Worm (Caenorhabditis elegans) whole organism, L1 larva: Measurements from ENCODE around the gene mrpl-53.

Experiments
- C04F5.9 ChIP-seq: sonication (generic microtip); optimal IDR thresholded peaks from 2 replicates; lab custom pipeline; 2016; ENCODE audit warnings: missing genetic modification characterization, missing compliant biosample characterization
- C16A3.4 ChIP-seq: fragments of 150-350 bp; optimal IDR thresholded peaks from 2 replicates; lab custom pipeline; 2014; ENCODE audit warnings: missing biosample characterization, missing genetic modification characterization
- alr-1 ChIP-seq: fragments of 200-800 bp; sonication (Bioruptor generic); optimal IDR thresholded peaks from 2 replicates; lab custom pipeline; 2018; ENCODE audit warnings: borderline replicate concordance, mild to moderate bottlenecking, missing genetic modification characterization, missing compliant biosample characterization
- aly-2 ChIP-seq: fragments of 150-350 bp; optimal IDR thresholded peaks from 2 replicates; lab custom pipeline; 2014; ENCODE audit warnings: missing biosample characterization, missing genetic modification characterization
- ama-1 ChIP-seq: fragments of 150-350 bp; optimal IDR thresholded peaks from 2 replicates; lab custom pipeline; 2014
- blmp-1 ChIP-seq: fragments of 150-350 bp; optimal IDR thresholded peaks from 2 replicates; lab custom pipeline; 2014; ENCODE audit warnings: missing biosample characterization, missing genetic modification characterization
- dpl-1 ChIP-seq, 3 experiments: fragments of 150-350 bp in 2 of 3; sonication (generic microtip) in 1 of 3; optimal IDR thresholded peaks; 2 replicates each; lab custom pipeline; 2014 to 2017; ENCODE audit warnings: missing biosample characterization in 3 of 3, missing genetic modification characterization in 3 of 3, missing genetic modification reagents in 3 of 3
- dsc-1 ChIP-seq: sonication (generic microtip); optimal IDR thresholded peaks from 2 replicates; lab custom pipeline; 2016; ENCODE audit warnings: mild to moderate bottlenecking, missing genetic modification characterization, missing compliant biosample characterization
- efl-1 ChIP-seq, 4 experiments: fragments of 150-350 bp; optimal IDR thresholded peaks in 3 of 4; peaks in 1 of 4; 1 replicate in 1 of 4; 2 replicates in 3 of 4; lab custom pipeline; 2014; ENCODE audit warnings: missing biosample characterization in 2 of 4, missing genetic modification characterization in 2 of 4, missing genetic modification reagents in 2 of 4
- egl-13 ChIP-seq: sonication (generic microtip); optimal IDR thresholded peaks from 2 replicates; lab custom pipeline; 2016; ENCODE audit warnings: missing genotype, missing genetic modification reagents, missing genetic modification characterization, missing compliant biosample characterization
- elt-3 ChIP-seq, 6 experiments: fragments of 150-350 bp in 1 of 6; sonication (generic microtip); optimal IDR thresholded peaks; 2 replicates each; lab custom pipeline; 2017 to 2018; ENCODE audit warnings: missing biosample characterization in 6 of 6, missing genetic modification characterization in 6 of 6, inconsistent platforms in 1 of 6
- hlh-4 ChIP-seq: sonication (generic microtip); optimal IDR thresholded peaks from 2 replicates; lab custom pipeline; 2016; ENCODE audit warnings: mild to moderate bottlenecking, missing genetic modification characterization, missing compliant biosample characterization
- isw-1 ChIP-seq: fragments of 200-800 bp; sonication (Bioruptor generic); IDR thresholded peaks from 2 replicates; pipeline ENCODE4 v1.3.6; 2022; ENCODE audit warnings: missing genetic modification characterization, missing compliant biosample characterization
- lin-14 ChIP-seq: fragments of 200-800 bp; sonication (Bioruptor generic); optimal IDR thresholded peaks from 2 replicates; lab custom pipeline; 2018; ENCODE audit warnings: mild to moderate bottlenecking, missing genetic modification characterization, moderate library complexity, missing compliant biosample characterization
- lin-35 ChIP-seq, 2 experiments: fragments of 150-350 bp; optimal IDR thresholded peaks; 2 replicates each; lab custom pipeline; 2014; ENCODE audit warnings: missing biosample characterization in 2 of 2, missing genetic modification characterization in 2 of 2, missing genetic modification reagents in 2 of 2
- lin-39 ChIP-seq: fragments of 150-350 bp; optimal IDR thresholded peaks from 2 replicates; lab custom pipeline; 2014; ENCODE audit warnings: missing biosample characterization, missing genetic modification reagents, missing genetic modification characterization
- lsy-2 ChIP-seq, 2 experiments: fragments of 150-350 bp; optimal IDR thresholded peaks; 2 replicates each; lab custom pipeline; 2014; ENCODE audit warnings: missing biosample characterization in 2 of 2, missing genetic modification characterization in 2 of 2
- mdl-1 ChIP-seq, 2 experiments: fragments of 150-350 bp; optimal IDR thresholded peaks; 2 replicates each; lab custom pipeline; 2014 to 2017; ENCODE audit warnings: missing biosample characterization in 2 of 2, missing genetic modification characterization in 2 of 2, inconsistent platforms in 1 of 2
- mep-1 ChIP-seq: fragments of 150-350 bp; optimal IDR thresholded peaks from 2 replicates; lab custom pipeline; 2014; ENCODE audit warnings: missing biosample characterization, missing genetic modification characterization
- nhr-11 ChIP-seq: fragments of 150-350 bp; optimal IDR thresholded peaks from 2 replicates; lab custom pipeline; 2014; ENCODE audit warnings: missing biosample characterization, missing genetic modification characterization
- nhr-19 ChIP-seq: fragments of 200-800 bp; sonication (Bioruptor generic); conservative IDR thresholded peaks from 2 replicates; pipeline ENCODE4 v1.3.6; 2022; ENCODE audit warnings: missing genetic modification characterization, missing compliant biosample characterization
- nhr-20 ChIP-seq: sonication (generic microtip); optimal IDR thresholded peaks from 2 replicates; lab custom pipeline; 2016; ENCODE audit warnings: mild to moderate bottlenecking, missing genetic modification characterization, missing compliant biosample characterization
- nhr-28 ChIP-seq: fragments of 150-350 bp; optimal IDR thresholded peaks from 2 replicates; lab custom pipeline; 2014; ENCODE audit warnings: missing biosample characterization, missing genetic modification characterization
- nhr-71 ChIP-seq: sonication (generic microtip); optimal IDR thresholded peaks from 2 replicates; lab custom pipeline; 2016; ENCODE audit warnings: mild to moderate bottlenecking, missing genetic modification characterization, moderate library complexity, missing compliant biosample characterization
- nhr-77 ChIP-seq: fragments of 150-350 bp; optimal IDR thresholded peaks from 2 replicates; lab custom pipeline; 2014; ENCODE audit warnings: missing biosample characterization, missing genetic modification characterization
- pag-3 ChIP-seq: sonication (generic microtip); optimal IDR thresholded peaks from 2 replicates; lab custom pipeline; 2017; ENCODE audit warnings: missing genetic modification characterization, mild to moderate bottlenecking, missing compliant biosample characterization, antibody characterized with exemption, borderline replicate concordance; ENCODE audit not compliant: insufficient read depth
- rnt-1 ChIP-seq: sonication (generic microtip); optimal IDR thresholded peaks from 2 replicates; lab custom pipeline; 2016; ENCODE audit warnings: mild to moderate bottlenecking, missing genetic modification characterization, moderate library complexity, missing compliant biosample characterization
- snu-23 ChIP-seq: sonication (generic microtip); optimal IDR thresholded peaks from 2 replicates; lab custom pipeline; 2016; ENCODE audit warnings: missing genetic modification characterization, missing compliant biosample characterization
- sptf-1 ChIP-seq: fragments of 150-350 bp; optimal IDR thresholded peaks from 2 replicates; lab custom pipeline; 2014; ENCODE audit warnings: missing biosample characterization, missing genetic modification characterization
- swsn-7 ChIP-seq: sonication (generic microtip); optimal IDR thresholded peaks from 2 replicates; lab custom pipeline; 2016; ENCODE audit warnings: missing genetic modification characterization, missing compliant biosample characterization
- tbx-2 ChIP-seq: sonication (generic microtip); optimal IDR thresholded peaks from 2 replicates; lab custom pipeline; 2016; ENCODE audit warnings: missing genetic modification characterization, missing compliant biosample characterization
- tlp-1 ChIP-seq: fragments of 150-350 bp; optimal IDR thresholded peaks from 2 replicates; lab custom pipeline; 2014; ENCODE audit warnings: missing biosample characterization, missing genetic modification characterization
- xbp-1 ChIP-seq: sonication (generic microtip); optimal IDR thresholded peaks from 2 replicates; lab custom pipeline; 2016; ENCODE audit warnings: missing genetic modification characterization, missing compliant biosample characterization
- zag-1 ChIP-seq: fragments of 150-350 bp; optimal IDR thresholded peaks from 2 replicates; lab custom pipeline; 2014; ENCODE audit warnings: missing biosample characterization, missing genetic modification characterization

mrpl-53 gene

DNA sequence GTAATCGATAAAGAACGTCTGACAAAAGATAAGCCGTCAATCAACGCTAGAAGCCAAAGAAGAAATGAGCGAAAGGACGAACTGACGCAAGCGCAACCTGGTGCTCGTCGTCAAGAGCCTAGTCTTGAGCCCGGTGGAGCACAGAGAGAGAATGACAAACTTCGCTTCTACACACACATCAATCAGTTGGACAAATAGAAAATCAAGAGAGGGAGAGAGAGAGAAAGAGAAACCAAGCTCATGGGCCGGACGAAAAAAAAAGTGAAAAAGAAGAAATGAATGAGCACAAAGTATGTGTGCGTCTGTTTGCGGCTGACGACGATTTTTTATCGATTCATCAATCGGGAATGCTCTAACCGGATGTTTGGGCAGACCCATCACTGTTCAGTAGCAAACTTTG lies 23.7 kb downstream of the mrpl-53 start:
- TF ChIP-seq nhr-77 (tag; lab: Kevin White, UChicago) (peak; percentile 35), rnt-1 (tag; lab: Kevin White, UChicago) (peak; percentile 66), pag-3 (peak; percentile 48), lin-14 (peak; percentile 48), swsn-7 (tag; lab: Kevin White, UChicago) (peak; percentile 10), lsy-2 (tag; optimal IDR thresholded peaks at IDR 0.05; lab: Kevin White, UChicago) (peak; percentile 19 to 55), tbx-2 (tag; lab: Kevin White, UChicago) (no peak), C16A3.4 (tag; lab: Kevin White, UChicago) (peak; percentile 2), lin-35 (GFP tag; optimal IDR thresholded peaks at IDR 0.05; lab: Kevin White, UChicago) (peak in 1 of 2 experiments; percentile 0), lin-39 (tag; lab: Kevin White, UChicago) (peak; percentile 22), efl-1 (optimal IDR thresholded peaks at IDR 0.05; lab: Kevin White, UChicago) (peak; percentile 2 to 12), efl-1 (GFP tag; optimal IDR thresholded peaks at IDR 0.05 in 1 of 2; lab: Kevin White, UChicago) (peak; percentile 17 to 92), tlp-1 (no peak), nhr-19 (GFP tag; lab: Robert Waterston, UW) (peak; percentile 15), alr-1 (tag; lab: Kevin White, UChicago) (no peak), zag-1 (tag; lab: Kevin White, UChicago) (no peak), dsc-1 (tag; lab: Kevin White, UChicago) (peak; percentile 27), nhr-71 (peak; percentile 52), snu-23 (GFP tag; lab: Kevin White, UChicago) (peak; percentile 14)
- TF ChIP-seq, all 84 proteins: peak for 14

- TF ChIP-seq lin-14: peak; percentile 39
- peak in 1 of 2 experiments; percentile 74 for TF ChIP-seq mdl-1 (tag; optimal IDR thresholded peaks at IDR 0.05; lab: Kevin White, UChicago)
- TF ChIP-seq nhr-20 (tag; lab: Kevin White, UChicago): peak; percentile 9
- no peak for TF ChIP-seq sptf-1 (tag; lab: Kevin White, UChicago)
- TF ChIP-seq nhr-11 (tag; lab: Kevin White, UChicago): no peak
- no peak for TF ChIP-seq nhr-28 (tag; lab: Kevin White, UChicago)
- peak; percentile 44 for TF ChIP-seq nhr-71
- TF ChIP-seq hlh-4 (tag; lab: Kevin White, UChicago): no peak
- TF ChIP-seq blmp-1 (tag; lab: Kevin White, UChicago): peak; percentile 23
- TF ChIP-seq lin-35 (GFP tag; optimal IDR thresholded peaks at IDR 0.05; lab: Kevin White, UChicago): peak in 1 of 2 experiments; percentile 40
- TF ChIP-seq efl-1 (optimal IDR thresholded peaks at IDR 0.05; lab: Kevin White, UChicago): no peak
- TF ChIP-seq efl-1 (GFP tag; optimal IDR thresholded peaks at IDR 0.05 in 1 of 2; lab: Kevin White, UChicago): peak in 1 of 2 experiments; percentile 94
- no peak for TF ChIP-seq isw-1 (GFP tag; lab: Robert Waterston, UW)
- TF ChIP-seq, all 84 proteins: peak for 7
Observed at ce11 chrII:9621913-9622348, 24.5 kb downstream of the mrpl-53 start.

ce11 chrII:9624110-9624695 lies 26.8 kb downstream of the mrpl-53 start, which contains the start of the genes dnj-20 and ZK1307.8:
dnj-20 (minus strand) TSS chrII:9624176.
ZK1307.8 (plus strand) TSS chrII:9624613.
- peak; percentile 19 for TF ChIP-seq lin-14
- TF ChIP-seq efl-1 (optimal IDR thresholded peaks at IDR 0.05; lab: Kevin White, UChicago): peak in 1 of 2 experiments; percentile 26
- peak; percentile 9 to 12 for TF ChIP-seq efl-1 (GFP tag; optimal IDR thresholded peaks at IDR 0.05 in 1 of 2; lab: Kevin White, UChicago)
- TF ChIP-seq nhr-71: peak; percentile 6
- peak; percentile 14 to 46 for TF ChIP-seq lsy-2 (tag; optimal IDR thresholded peaks at IDR 0.05; lab: Kevin White, UChicago)
- peak; percentile 3 for TF ChIP-seq nhr-20 (tag; lab: Kevin White, UChicago)
- TF ChIP-seq ama-1 (lab: Kevin White, UChicago): no peak
- no peak for TF ChIP-seq C04F5.9 (tag; lab: Kevin White, UChicago)
- TF ChIP-seq C16A3.4 (tag; lab: Kevin White, UChicago): peak; percentile 27
- no peak for TF ChIP-seq aly-2 (tag; lab: Kevin White, UChicago)
- TF ChIP-seq lin-35 (GFP tag; optimal IDR thresholded peaks at IDR 0.05; lab: Kevin White, UChicago): peak in 1 of 2 experiments; percentile 25
- peak; percentile 22 for TF ChIP-seq mep-1 (tag; lab: Kevin White, UChicago)
- peak in 1 of 6 experiments; percentile 33 for TF ChIP-seq elt-3 (tag; optimal IDR thresholded peaks at IDR 0.05; lab: Kevin White, UChicago)
- peak; percentile 98 for TF ChIP-seq xbp-1 (tag; lab: Kevin White, UChicago)
- TF ChIP-seq blmp-1 (tag; lab: Kevin White, UChicago): peak; percentile 22
- peak in 2 of 3 experiments; percentile 10 to 39 for TF ChIP-seq dpl-1 (GFP tag; optimal IDR thresholded peaks at IDR 0.05; lab: Kevin White, UChicago)
- TF ChIP-seq egl-13 (tag; lab: Kevin White, UChicago): no peak
